Worm (Caenorhabditis elegans) whole organism, mixed stage, embryonic: ENCODE results near the gene ZC190.8.

Experiments
- blmp-1 ChIP-seq: fragments of 150-350 bp; optimal IDR thresholded peaks from 2 replicates; lab custom pipeline; 2014; ENCODE audit warnings: missing biosample characterization, missing genetic modification characterization
- ces-1 ChIP-seq: fragments of 150-350 bp; optimal IDR thresholded peaks from 2 replicates; lab custom pipeline; 2014; ENCODE audit warnings: missing biosample characterization, missing genetic modification reagents, missing genetic modification characterization
- elt-1 ChIP-seq: sonication (generic microtip); optimal IDR thresholded peaks from 2 replicates; lab custom pipeline; 2017; ENCODE audit warnings: missing genetic modification characterization, mild to moderate bottlenecking, missing compliant biosample characterization, antibody characterized with exemption, moderate library complexity, borderline replicate concordance; ENCODE audit not compliant: insufficient read depth
- elt-3 ChIP-seq: fragments of 150-350 bp; optimal IDR thresholded peaks from 2 replicates; lab custom pipeline; 2014; ENCODE audit warnings: missing biosample characterization, missing genetic modification characterization
- flh-1 ChIP-seq: fragments of 200-800 bp; sonication (Bioruptor generic); optimal IDR thresholded peaks from 2 replicates; lab custom pipeline; 2018; ENCODE audit warnings: mild to moderate bottlenecking, missing genetic modification characterization, moderate library complexity, missing compliant biosample characterization
- lin-13 ChIP-seq: fragments of 150-350 bp; optimal IDR thresholded peaks from 2 replicates; lab custom pipeline; 2014; ENCODE audit warnings: missing biosample characterization, missing genetic modification characterization
- lin-32 ChIP-seq: fragments of 200-800 bp; sonication (Bioruptor generic); optimal IDR thresholded peaks from 2 replicates; lab custom pipeline; 2018; ENCODE audit warnings: mild to moderate bottlenecking, missing genetic modification characterization, missing compliant biosample characterization
- nhr-237 ChIP-seq: fragments of 150-350 bp; optimal IDR thresholded peaks from 2 replicates; lab custom pipeline; 2014; ENCODE audit warnings: missing biosample characterization, missing genetic modification characterization
- nhr-28 ChIP-seq: fragments of 150-350 bp; optimal IDR thresholded peaks from 2 replicates; lab custom pipeline; 2014; ENCODE audit warnings: missing biosample characterization, missing genetic modification characterization
- snpc-4 ChIP-seq: fragments of 150-350 bp; optimal IDR thresholded peaks from 2 replicates; lab custom pipeline; 2014; ENCODE audit warnings: missing biosample characterization, missing genetic modification characterization
- sptf-1 ChIP-seq: sonication (generic microtip); optimal IDR thresholded peaks from 2 replicates; lab custom pipeline; 2017; ENCODE audit warnings: mild to moderate bottlenecking, missing genetic modification characterization, moderate library complexity, missing compliant biosample characterization
- unc-39 ChIP-seq: fragments of 150-350 bp; optimal IDR thresholded peaks from 2 replicates; lab custom pipeline; 2014; ENCODE audit warnings: missing biosample characterization, missing genetic modification characterization
- zip-8 ChIP-seq: fragments of 150-350 bp; optimal IDR thresholded peaks from 2 replicates; lab custom pipeline; 2014; ENCODE audit warnings: missing biosample characterization, missing genetic modification characterization
- ztf-11 ChIP-seq: fragments of 150-350 bp; optimal IDR thresholded peaks from 2 replicates; lab custom pipeline; 2014; ENCODE audit warnings: missing biosample characterization, missing genetic modification characterization

DNA sequence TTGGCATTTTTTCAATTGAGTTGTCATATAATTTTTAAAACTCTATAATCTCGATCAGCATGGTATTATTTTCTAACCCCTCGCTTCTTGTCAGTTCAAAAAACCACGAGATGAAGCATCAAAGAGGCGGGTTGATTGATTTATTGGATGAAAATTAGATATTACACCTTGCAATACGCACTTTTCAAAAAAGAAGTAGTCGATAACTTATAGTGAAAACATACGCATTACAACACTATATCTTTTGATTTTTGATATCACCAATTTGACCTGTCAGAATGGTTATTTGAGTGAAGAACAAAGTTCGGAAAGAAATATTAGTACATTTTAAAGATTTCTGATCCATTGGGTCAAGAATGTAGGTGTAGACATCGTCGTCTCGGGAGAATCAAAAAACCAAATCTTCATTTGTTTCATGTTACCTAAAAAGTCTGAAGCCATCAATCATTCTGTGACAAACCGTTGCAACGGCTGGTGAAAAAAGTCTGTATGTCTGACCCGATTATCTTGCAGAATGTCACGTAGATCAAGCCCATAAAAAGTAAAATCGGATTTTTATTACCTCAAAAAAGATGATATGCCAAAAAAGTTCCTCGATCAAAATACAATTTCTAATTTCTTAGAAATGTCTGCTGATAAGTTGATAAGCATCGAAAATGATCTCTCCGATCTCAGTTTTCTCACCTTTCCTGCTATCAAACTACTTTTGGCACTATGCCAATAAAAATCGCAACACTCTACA, 34.4 kb downstream of the ZC190.8 start:
- no peak for TF ChIP-seq zip-8
- no peak for TF ChIP-seq nhr-28 (tag; lab: Kevin White, UChicago)
- no peak for TF ChIP-seq unc-39 (tag; lab: Kevin White, UChicago)
- no peak for TF ChIP-seq ztf-11 (tag; lab: Kevin White, UChicago)
- TF ChIP-seq blmp-1 (tag; lab: Kevin White, UChicago): no peak
- TF ChIP-seq lin-13 (tag; lab: Kevin White, UChicago): no peak
- TF ChIP-seq elt-1 (tag; lab: Kevin White, UChicago): no peak
- no peak for TF ChIP-seq nhr-237
- no peak for TF ChIP-seq lin-32 (GFP tag; lab: Kevin White, UChicago)
- TF ChIP-seq elt-3 (tag; lab: Kevin White, UChicago): no peak
- no peak for TF ChIP-seq ces-1 (GFP tag; lab: Kevin White, UChicago)
- TF ChIP-seq sptf-1 (tag; lab: Kevin White, UChicago): no peak
- no peak for TF ChIP-seq snpc-4
- TF ChIP-seq flh-1: no peak
